Worm (Caenorhabditis elegans) whole organism, L3 larva: ENCODE data around the gene F11A5.18.

Experiments used
- ceh-82 ChIP-seq: fragments of 150-350 bp; optimal IDR thresholded peaks from 2 replicates; lab custom pipeline; 2014; ENCODE audit warnings: missing biosample characterization, missing genetic modification characterization
- ceh-9 ChIP-seq: sonication (generic microtip); optimal IDR thresholded peaks from 2 replicates; lab custom pipeline; 2018; ENCODE audit warnings: missing biosample characterization, missing genetic modification characterization
- egl-27 ChIP-seq: sonication (generic microtip); optimal IDR thresholded peaks from 4 replicates; lab custom pipeline; 2017; ENCODE audit warnings: missing biosample characterization, missing genetic modification reagents, missing genetic modification characterization
- elt-3 ChIP-seq, 3 experiments: fragments of 150-350 bp in 1 of 3; sonication (generic microtip) in 2 of 3; optimal IDR thresholded peaks; 2 replicates in 2 of 3; 4 replicates in 1 of 3; lab custom pipeline; 2014 to 2017; ENCODE audit warnings: missing biosample characterization in 3 of 3, missing genetic modification characterization in 3 of 3
- fos-1 ChIP-seq: fragments of 150-350 bp; optimal IDR thresholded peaks from 2 replicates; lab custom pipeline; 2014; ENCODE audit warnings: missing biosample characterization, missing genetic modification characterization
- nhr-237 ChIP-seq: fragments of 150-350 bp; optimal IDR thresholded peaks from 2 replicates; lab custom pipeline; 2014; ENCODE audit warnings: missing biosample characterization, missing genetic modification characterization
- sea-2 ChIP-seq: fragments of 150-350 bp; sonication (generic microtip); optimal IDR thresholded peaks from 4 replicates; lab custom pipeline; 2014; ENCODE audit warnings: missing biosample characterization, missing genetic modification reagents, missing genetic modification characterization
- unc-62 ChIP-seq: fragments of 150-350 bp; sonication (generic microtip); optimal IDR thresholded peaks from 4 replicates; lab custom pipeline; 2014; ENCODE audit warnings: missing biosample characterization, missing genetic modification reagents, missing genetic modification characterization

DNA sequence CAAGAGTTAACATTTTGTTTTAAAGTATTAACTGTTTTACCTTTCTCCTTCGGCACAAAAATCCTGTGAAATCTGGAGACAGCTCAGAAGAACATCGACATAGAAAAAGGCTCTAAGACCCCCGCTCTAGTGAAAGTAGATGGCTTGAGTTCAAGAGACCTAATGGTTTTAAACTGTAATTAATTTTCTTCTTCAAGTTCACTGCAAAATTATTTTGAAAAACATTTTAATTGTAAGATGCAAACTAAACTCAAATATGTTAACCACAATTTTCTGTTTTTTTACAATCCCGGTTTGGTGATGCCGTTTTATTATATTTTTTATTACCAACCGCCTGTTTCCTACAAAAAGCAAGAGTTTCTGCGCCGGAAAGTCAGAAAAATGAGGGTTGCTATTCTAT is 30.9 kb downstream of the F11A5.18 start, which contains the start of gene clec-233:
- TF ChIP-seq unc-62 (no peak), elt-3 (tag; optimal IDR thresholded peaks at IDR 0.05; lab: Kevin White, UChicago) (no peak), ceh-9 (no peak), fos-1 (no peak), sea-2 (GFP tag; lab: Kevin White, UChicago) (no peak), nhr-237 (tag; lab: Kevin White, UChicago) (no peak), ceh-82 (tag; lab: Kevin White, UChicago) (no peak), egl-27 (no peak)
